Fruit fly (Drosophila melanogaster): ENCODE data around the gene Dref.

Dref gene

dm6 chr2L:9947265-9947664, 19.8 kb downstream of the Dref start, which contains the start of gene CG5853 (continued):
- TF ChIP-seq CG3407 (GFP tag; optimal IDR thresholded peaks at IDR 0.05) (no peak), CG17361 (GFP tag; IDR thresholded peaks at IDR 0.05) (no peak), lola (GFP tag; optimal IDR thresholded peaks at IDR 0.05) (no peak), pum (GFP tag; optimal IDR thresholded peaks at IDR 0.05) (no peak), Hr3 (GFP tag; optimal IDR thresholded peaks at IDR 0.05) (no peak), Sry-δ (GFP tag; optimal IDR thresholded peaks at IDR 0.05) (no peak), CG12391 (tag; optimal IDR thresholded peaks at IDR 0.05) (no peak), so (GFP tag; IDR thresholded peaks at IDR 0.05) (peak; percentile 19; the same call in 1 of the 3 replicates), CG3847 (GFP tag; IDR thresholded peaks at IDR 0.05) (no peak), CG16863 (GFP tag; optimal IDR thresholded peaks at IDR 0.05) (no peak), mld (GFP tag; IDR thresholded peaks at IDR 0.05; ENCODE audit: partially characterized antibody) (no peak), CG10979 (tag; optimal IDR thresholded peaks at IDR 0.05) (no peak), Dip2 (GFP tag; IDR thresholded peaks at IDR 0.05) (no peak), sqz (GFP tag; optimal IDR thresholded peaks at IDR 0.05) (no peak), CG13424 (tag; optimal IDR thresholded peaks at IDR 0.05) (no peak), vfl (GFP tag; optimal IDR thresholded peaks at IDR 0.05) (no peak), CG3838 (GFP tag; optimal IDR thresholded peaks at IDR 0.05) (no peak), CG14860 (GFP tag; IDR thresholded peaks at IDR 0.05; ENCODE audit: partially characterized antibody) (no peak), usp (GFP tag; optimal IDR thresholded peaks at IDR 0.05) (no peak), Oaz (GFP tag; IDR thresholded peaks at IDR 0.05) (no peak), kni (GFP tag; optimal IDR thresholded peaks at IDR 0.05) (peak; percentile 67), trh (GFP tag; optimal IDR thresholded peaks at IDR 0.05) (no peak), danr (GFP tag; IDR thresholded peaks at IDR 0.05) (no peak), Spps (tag; optimal IDR thresholded peaks at IDR 0.05) (no peak), Mrtf (GFP tag; IDR thresholded peaks at IDR 0.05) (0 out of 3 replicates have a peak, but pooled peaks have one; percentile 11), CG18764 (GFP tag; optimal IDR thresholded peaks at IDR 0.05) (no peak), PHDP (tag; optimal IDR thresholded peaks at IDR 0.05) (peak; percentile 4), HLH4C (GFP tag; IDR thresholded peaks at IDR 0.05; ENCODE audit: partially characterized antibody) (no peak), phol (tag; optimal IDR thresholded peaks at IDR 0.05) (no peak), CG6689 (GFP tag; IDR thresholded peaks at IDR 0.05) (no peak), ken (GFP tag; IDR thresholded peaks at IDR 0.05) (no peak), CG7839 (tag; optimal IDR thresholded peaks at IDR 0.05) (no peak), Usf (GFP tag; optimal IDR thresholded peaks at IDR 0.05) (no peak), zen2 (GFP tag; IDR thresholded peaks at IDR 0.05; ENCODE audit: partially characterized antibody) (no peak), CG14050 (GFP tag; IDR thresholded peaks at IDR 0.05) (no peak), br (optimal IDR thresholded peaks at IDR 0.05) (no peak), CG8290 (GFP tag; optimal IDR thresholded peaks at IDR 0.05) (no peak), CG8290 (tag; optimal IDR thresholded peaks at IDR 0.05) (peak in 1 of 2 experiments; percentile 73), Dll (GFP tag; IDR thresholded peaks at IDR 0.05; ENCODE audit: partially characterized antibody) (no peak), Hand (GFP tag; optimal IDR thresholded peaks at IDR 0.05) (no peak), CG7786 (GFP tag; optimal IDR thresholded peaks at IDR 0.05) (no peak), CG2120 (GFP tag; optimal IDR thresholded peaks at IDR 0.05) (no peak), sens (GFP tag) (peak; percentile 31), CG15073 (GFP tag; optimal IDR thresholded peaks at IDR 0.05) (no peak), ERR (GFP tag; optimal IDR thresholded peaks at IDR 0.05) (no peak), en (GFP tag; optimal IDR thresholded peaks at IDR 0.05) (no peak), CG15479 (GFP tag; optimal IDR thresholded peaks at IDR 0.05) (no peak), BEAF-32 (GFP tag; optimal IDR thresholded peaks at IDR 0.05) (no peak), tgo (GFP tag; IDR thresholded peaks at IDR 0.05) (no peak), CG33213 (GFP tag; optimal IDR thresholded peaks at IDR 0.05) (no peak), CG13894 (tag; optimal IDR thresholded peaks at IDR 0.05) (peak; percentile 83), Nf-YC (tag; optimal IDR thresholded peaks at IDR 0.05) (no peak), HLH3B (GFP tag; IDR thresholded peaks at IDR 0.05) (0 out of 2 replicates have a peak, but pooled peaks have one; percentile 14)

All from whole organism, embryonic.